Fruit fly (Drosophila melanogaster) whole organism, prepupa: ENCODE results near the gene CG11131.

Source experiments
- Blimp-1 ChIP-seq: fragments of 200-800 bp; sonication (Bioruptor generic); optimal IDR thresholded peaks from 3 replicates; lab custom pipeline; 2017; ENCODE audit warnings: missing biosample characterization, missing genetic modification characterization, mild to moderate bottlenecking, moderate library complexity, missing genetic modification reagents
- CG10631 ChIP-seq: fragments of 200-800 bp; sonication (Bioruptor generic); optimal IDR thresholded peaks from 2 replicates; lab custom pipeline; 2016; ENCODE audit warnings: missing biosample characterization, missing genetic modification characterization
- CG10669 ChIP-seq: fragments of 200-800 bp; sonication (Bioruptor generic); optimal IDR thresholded peaks from 3 replicates; lab custom pipeline; 2018; ENCODE audit warnings: missing biosample characterization, mild to moderate bottlenecking, missing genetic modification characterization, moderate library complexity
- CG11294 ChIP-seq: fragments of 200-800 bp; sonication (Bioruptor generic); IDR thresholded peaks from 2 replicates; pipeline ENCODE4 v1.3.6; 2022; ENCODE audit warnings: missing biosample characterization, missing genetic modification characterization
- CG11762 ChIP-seq: fragments of 200-800 bp; sonication (Bioruptor generic); optimal IDR thresholded peaks from 3 replicates; lab custom pipeline; 2016; ENCODE audit warnings: missing biosample characterization, missing genetic modification characterization; ENCODE audit not compliant: insufficient read depth
- CG15336 ChIP-seq: fragments of 200-800 bp; sonication (Bioruptor generic); IDR thresholded peaks from 2 replicates; pipeline ENCODE4 v1.3.6; 2022; ENCODE audit warnings: missing biosample characterization, missing genetic modification characterization
- CG16779 ChIP-seq: fragments of 200-800 bp; sonication (Bioruptor generic); optimal IDR thresholded peaks from 3 replicates; lab custom pipeline; 2017; ENCODE audit warnings: missing biosample characterization, mild to moderate bottlenecking, missing genetic modification characterization
- CG3032 ChIP-seq: fragments of 200-800 bp; optimal IDR thresholded peaks from 2 replicates; lab custom pipeline; 2019; ENCODE audit warnings: missing biosample characterization, mild to moderate bottlenecking, missing genetic modification characterization, moderate library complexity
- CG31627 ChIP-seq: fragments of 200-800 bp; sonication (Bioruptor generic); optimal IDR thresholded peaks from 3 replicates; lab custom pipeline; 2016; ENCODE audit warnings: missing biosample characterization, missing genetic modification characterization
- CG34406 ChIP-seq: fragments of 200-800 bp; sonication (Bioruptor generic); optimal IDR thresholded peaks from 3 replicates; lab custom pipeline; 2016; ENCODE audit warnings: missing biosample characterization, missing genetic modification characterization
- CG3919 ChIP-seq: fragments of 200-800 bp; sonication (Bioruptor generic); optimal IDR thresholded peaks from 3 replicates; lab custom pipeline; 2016; ENCODE audit warnings: missing biosample characterization, missing genetic modification characterization
- CG4318 ChIP-seq: fragments of 200-800 bp; sonication (Bioruptor generic); optimal IDR thresholded peaks from 3 replicates; lab custom pipeline; 2017; ENCODE audit warnings: missing biosample characterization, mild to moderate bottlenecking, missing genetic modification characterization
- CG6163 ChIP-seq: fragments of 200-800 bp; sonication (Bioruptor generic); IDR thresholded peaks from 3 replicates; pipeline ENCODE4 v1.3.6; 2022; ENCODE audit warnings: missing biosample characterization, missing genetic modification characterization
- CG6276 ChIP-seq: fragments of 200-800 bp; sonication (Bioruptor generic); optimal IDR thresholded peaks from 2 replicates; lab custom pipeline; 2017; ENCODE audit warnings: missing biosample characterization, mild to moderate bottlenecking, missing genetic modification characterization
- CG6792 ChIP-seq: fragments of 200-800 bp; sonication (Bioruptor generic); optimal IDR thresholded peaks from 3 replicates; lab custom pipeline; 2016; ENCODE audit warnings: missing biosample characterization, missing genetic modification characterization
- CG6808 ChIP-seq: fragments of 200-800 bp; sonication (Bioruptor generic); optimal IDR thresholded peaks from 3 replicates; lab custom pipeline; 2017; ENCODE audit warnings: missing biosample characterization, missing genetic modification characterization, mild to moderate bottlenecking, moderate library complexity, missing genetic modification reagents
- CG7368 ChIP-seq: fragments of 200-800 bp; sonication (Bioruptor generic); optimal IDR thresholded peaks from 3 replicates; lab custom pipeline; 2016; ENCODE audit warnings: missing biosample characterization, missing genetic modification characterization
- CG8119 ChIP-seq: fragments of 200-800 bp; sonication (Bioruptor generic); IDR thresholded peaks from 3 replicates; pipeline ENCODE4 v1.3.6; 2022; ENCODE audit warnings: missing biosample characterization, missing genetic modification characterization
- Eip75B ChIP-seq: fragments of 200-800 bp; sonication (Bioruptor generic); optimal IDR thresholded peaks from 3 replicates; lab custom pipeline; 2016; ENCODE audit warnings: missing biosample characterization, missing genetic modification characterization
- Eip78C ChIP-seq: fragments of 200-800 bp; sonication (Bioruptor generic); peaks from one replicate; lab custom pipeline; 2016; ENCODE audit warnings: missing biosample characterization, missing genetic modification characterization
- Eip93F ChIP-seq: fragments of 200-800 bp; sonication (Bioruptor generic); optimal IDR thresholded peaks from 2 replicates; lab custom pipeline; 2016; ENCODE audit warnings: missing biosample characterization, mild to moderate bottlenecking, missing genetic modification characterization
- Ets21C ChIP-seq: fragments of 200-800 bp; sonication (Bioruptor generic); optimal IDR thresholded peaks from 3 replicates; lab custom pipeline; 2016; ENCODE audit warnings: missing biosample characterization, missing genetic modification characterization
- Ets96B ChIP-seq: fragments of 200-800 bp; optimal IDR thresholded peaks from 2 replicates; lab custom pipeline; 2019; ENCODE audit warnings: missing biosample characterization, mild to moderate bottlenecking, missing genetic modification characterization, moderate library complexity
- Gug ChIP-seq: fragments of 200-800 bp; sonication (Bioruptor generic); IDR thresholded peaks from 2 replicates; pipeline ENCODE4 v1.3.6; 2022; ENCODE audit warnings: missing biosample characterization, missing genetic modification characterization
- Hr38 ChIP-seq: sonication (Bioruptor generic); optimal IDR thresholded peaks from 2 replicates; lab custom pipeline; 2016; ENCODE audit warnings: missing biosample characterization, missing genetic modification characterization
- Hr39 ChIP-seq: fragments of 200-800 bp; sonication (Bioruptor generic); optimal IDR thresholded peaks from 2 replicates; lab custom pipeline; 2016; ENCODE audit warnings: missing biosample characterization, missing genetic modification characterization
- Lpt ChIP-seq: fragments of 200-800 bp; sonication (Bioruptor generic); optimal IDR thresholded peaks from 3 replicates; lab custom pipeline; 2016; ENCODE audit warnings: missing biosample characterization, missing genetic modification characterization
- Met ChIP-seq: fragments of 200-800 bp; sonication (Bioruptor generic); optimal IDR thresholded peaks from 3 replicates; lab custom pipeline; 2016; ENCODE audit warnings: missing biosample characterization, missing genetic modification characterization
- Smox ChIP-seq: fragments of 200-800 bp; sonication (Bioruptor generic); optimal IDR thresholded peaks from 3 replicates; lab custom pipeline; 2016; ENCODE audit warnings: missing biosample characterization, missing genetic modification characterization
- Sox14 ChIP-seq: fragments of 200-800 bp; sonication (Bioruptor generic); optimal IDR thresholded peaks from 3 replicates; lab custom pipeline; 2016; ENCODE audit warnings: missing biosample characterization, missing genetic modification characterization
- Sox15 ChIP-seq: fragments of 200-800 bp; sonication (Bioruptor generic); optimal IDR thresholded peaks from 3 replicates; lab custom pipeline; 2016; ENCODE audit warnings: missing biosample characterization, missing genetic modification characterization
- acj6 ChIP-seq: fragments of 200-800 bp; sonication (Bioruptor generic); optimal IDR thresholded peaks from 3 replicates; lab custom pipeline; 2016; ENCODE audit warnings: missing biosample characterization, missing genetic modification characterization
- cyc ChIP-seq: fragments of 200-800 bp; sonication (Bioruptor generic); optimal IDR thresholded peaks from 3 replicates; lab custom pipeline; 2016; ENCODE audit warnings: missing biosample characterization, missing genetic modification characterization
- eg ChIP-seq: fragments of 200-800 bp; sonication (Bioruptor generic); IDR thresholded peaks from 3 replicates; pipeline ENCODE4 v1.3.6; 2022; ENCODE audit warnings: missing biosample characterization, missing genetic modification characterization
- esn ChIP-seq: fragments of 200-800 bp; sonication (Bioruptor generic); optimal IDR thresholded peaks from 2 replicates; lab custom pipeline; 2016; ENCODE audit warnings: missing biosample characterization, mild to moderate bottlenecking, missing genetic modification characterization, moderate library complexity
- fd85E ChIP-seq: fragments of 200-800 bp; sonication (Bioruptor generic); optimal IDR thresholded peaks from 3 replicates; lab custom pipeline; 2016; ENCODE audit warnings: missing biosample characterization, missing genetic modification characterization
- fkh ChIP-seq: fragments of 200-800 bp; sonication (Bioruptor generic); optimal IDR thresholded peaks from 3 replicates; lab custom pipeline; 2017; ENCODE audit warnings: missing biosample characterization, mild to moderate bottlenecking, missing genetic modification characterization, moderate library complexity
- net ChIP-seq: fragments of 200-800 bp; sonication (Bioruptor generic); optimal IDR thresholded peaks from 3 replicates; lab custom pipeline; 2016; ENCODE audit warnings: missing biosample characterization, missing genetic modification characterization
- pdm3 ChIP-seq: fragments of 200-800 bp; sonication (Bioruptor generic); optimal IDR thresholded peaks from 3 replicates; lab custom pipeline; 2016; ENCODE audit warnings: missing biosample characterization, missing genetic modification characterization
- spab ChIP-seq: fragments of 200-800 bp; sonication (Bioruptor generic); optimal IDR thresholded peaks from 2 replicates; lab custom pipeline; 2017; ENCODE audit warnings: missing biosample characterization, mild to moderate bottlenecking, missing genetic modification characterization, missing genetic modification reagents
- ss ChIP-seq, 2 experiments: fragments of 200-800 bp; sonication (Bioruptor generic); optimal IDR thresholded peaks; 2 replicates in 1 of 2; 3 replicates in 1 of 2; lab custom pipeline; 2017 to 2018; ENCODE audit warnings: mild to moderate bottlenecking in 2 of 2, missing biosample characterization in 2 of 2, missing genetic modification characterization in 2 of 2, moderate library complexity in 1 of 2
- svp ChIP-seq: fragments of 200-800 bp; sonication (Bioruptor generic); peaks from one replicate; lab custom pipeline; 2016; ENCODE audit warnings: missing biosample characterization, missing genetic modification characterization
- topi ChIP-seq: fragments of 200-800 bp; sonication (Bioruptor generic); optimal IDR thresholded peaks from 3 replicates; lab custom pipeline; 2016; ENCODE audit warnings: missing biosample characterization, missing genetic modification characterization
- vri ChIP-seq: fragments of 200-800 bp; sonication (Bioruptor generic); optimal IDR thresholded peaks from 3 replicates; lab custom pipeline; 2016; ENCODE audit warnings: missing biosample characterization, mild to moderate bottlenecking, missing genetic modification characterization

Gene CG11131

dm6 chr3L:22871845-22872361 lies 26.6 kb upstream of the CG11131 start, which contains the start of the genes CG11109 and Arf1 (continued):
- TF ChIP-seq CG6792 (GFP tag; lab: Kevin White, UChicago) (no peak), Hr39 (no peak), CG10669 (GFP tag; lab: Kevin White, UChicago) (no peak), ss (GFP tag; optimal IDR thresholded peaks at IDR 0.05; lab: Kevin White, UChicago) (peak in 1 of 2 experiments; percentile 15), Eip78C (GFP tag; lab: Kevin White, UChicago) (peak; percentile 24), CG10631 (GFP tag; lab: Kevin White, UChicago) (no peak), CG3032 (tag; lab: Kevin White, UChicago) (no peak), CG8119 (0 out of 3 replicates have a peak, but pooled peaks have one; percentile 27), CG6276 (GFP tag; lab: Kevin White, UChicago) (no peak), CG34406 (GFP tag; lab: Kevin White, UChicago) (no peak), eg (GFP tag; lab: Robert Waterston, UW) (no peak), CG4318 (no peak), CG15336 (GFP tag; lab: Robert Waterston, UW) (no peak), Gug (GFP tag; lab: Robert Waterston, UW) (no peak), spab (GFP tag; lab: Kevin White, UChicago) (no peak), Eip75B (GFP tag; lab: Kevin White, UChicago) (no peak), fd85E (GFP tag; lab: Kevin White, UChicago) (no peak), Blimp-1 (GFP tag; lab: Kevin White, UChicago) (no peak)

dm6 chr3L:22877934-22878333 lies 20.6 kb upstream of the CG11131 start:
- TF ChIP-seq Blimp-1 (GFP tag; lab: Kevin White, UChicago) (no peak), CG3919 (GFP tag; lab: Kevin White, UChicago) (no peak), ss (GFP tag; optimal IDR thresholded peaks at IDR 0.05; lab: Kevin White, UChicago) (no peak), spab (GFP tag; lab: Kevin White, UChicago) (no peak), Sox14 (no peak), Gug (GFP tag; lab: Robert Waterston, UW) (no peak), topi (no peak), Smox (GFP tag; lab: Kevin White, UChicago) (no peak), Ets21C (GFP tag; lab: Kevin White, UChicago) (no peak), net (no peak), CG6276 (GFP tag; lab: Kevin White, UChicago) (no peak), Eip93F (GFP tag; lab: Kevin White, UChicago) (peak; percentile 18), CG6163 (GFP tag; lab: Robert Waterston, UW) (0 out of 3 replicates have a peak, but pooled peaks have one; percentile 10), Lpt (GFP tag; lab: Kevin White, UChicago) (no peak), pdm3 (no peak), CG16779 (tag; lab: Kevin White, UChicago) (peak; percentile 8), CG34406 (GFP tag; lab: Kevin White, UChicago) (no peak), Eip75B (GFP tag; lab: Kevin White, UChicago) (no peak), Sox15 (GFP tag; lab: Kevin White, UChicago) (no peak), Ets96B (no peak), CG11762 (GFP tag; lab: Kevin White, UChicago) (no peak), Met (no peak), CG7368 (GFP tag; lab: Kevin White, UChicago) (no peak), Hr38 (GFP tag; lab: Kevin White, UChicago) (no peak), CG3032 (tag; lab: Kevin White, UChicago) (no peak)

DNA sequence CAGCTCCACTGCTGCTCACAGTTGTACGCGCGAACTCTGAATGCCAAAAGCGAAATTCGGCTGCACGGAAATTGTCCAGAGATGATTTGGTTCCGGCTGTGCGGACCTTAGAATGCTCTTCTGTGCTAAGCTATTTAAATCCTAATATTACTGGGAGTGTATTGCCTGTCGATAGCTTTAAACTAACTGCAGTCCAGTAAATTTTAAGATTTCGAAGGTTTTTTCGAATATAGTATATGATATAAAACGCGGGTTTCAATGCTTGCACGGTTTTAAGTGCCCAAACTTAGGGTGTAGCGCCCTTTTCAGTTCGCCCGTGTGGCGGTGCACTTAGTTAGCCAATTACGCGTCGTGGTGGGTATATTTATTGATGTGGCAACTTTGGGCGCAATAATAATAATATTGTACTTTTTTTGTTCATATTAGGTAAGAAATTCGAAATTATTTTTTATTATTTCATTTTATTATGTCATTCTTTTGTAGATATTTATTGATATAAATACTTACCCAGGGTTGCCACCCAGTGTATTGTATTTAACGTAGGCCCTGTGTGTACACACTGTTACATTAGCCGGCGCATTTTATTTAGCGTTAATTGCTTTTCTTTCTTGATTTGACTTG lies 19.7 kb upstream of the CG11131 start, which contains the start of the genes Chro and Ssl1:
Chro (minus strand) TSS at position 262 of the 621 bp plus-strand sequence.
Ssl1 (plus strand) TSS at position 367 of the 621 bp plus-strand sequence.
- TF ChIP-seq pdm3 = peak; percentile 100
- TF ChIP-seq spab (GFP tag; lab: Kevin White, UChicago) = peak; percentile 100
- TF ChIP-seq CG31627 (GFP tag; lab: Kevin White, UChicago) = peak; percentile 100
- peak; percentile 100 for TF ChIP-seq Eip75B (GFP tag; lab: Kevin White, UChicago)
- peak; percentile 96 for TF ChIP-seq fkh (GFP tag; lab: Kevin White, UChicago)
- TF ChIP-seq CG4318 = peak; percentile 100
- TF ChIP-seq Lpt (GFP tag; lab: Kevin White, UChicago) = peak; percentile 100
- peak; percentile 100 for TF ChIP-seq Sox15 (GFP tag; lab: Kevin White, UChicago)
- peak; percentile 99 to 100 for TF ChIP-seq ss (GFP tag; optimal IDR thresholded peaks at IDR 0.05; lab: Kevin White, UChicago)
- peak; percentile 100 for TF ChIP-seq vri (GFP tag; lab: Kevin White, UChicago)
- TF ChIP-seq acj6 = peak; percentile 100
- peak; percentile 99 for TF ChIP-seq CG11294 (GFP tag; lab: Robert Waterston, UW)
- peak; percentile 100 for TF ChIP-seq Smox (GFP tag; lab: Kevin White, UChicago)
- peak; percentile 100 for TF ChIP-seq svp (GFP tag; lab: Kevin White, UChicago)
- peak; percentile 99 for TF ChIP-seq CG6808
- peak; percentile 100 for TF ChIP-seq eg (GFP tag; lab: Robert Waterston, UW)
- peak; percentile 100 for TF ChIP-seq CG34406 (GFP tag; lab: Kevin White, UChicago)
- TF ChIP-seq CG10631 (GFP tag; lab: Kevin White, UChicago) = peak; percentile 100
- peak; percentile 100 for TF ChIP-seq topi
- TF ChIP-seq Ets96B = peak; percentile 100
- TF ChIP-seq net = peak; percentile 100
- peak; percentile 100 for TF ChIP-seq esn
- TF ChIP-seq cyc = peak; percentile 100
